Worm (Caenorhabditis elegans) whole organism, L1 larva: ENCODE data around the gene F12A10.1.
A peak's percentile ranks its signal among the peaks of the same experiment; 100 is the strongest.

Experiments used
- C16A3.4 ChIP-seq: fragments of 150-350 bp; optimal IDR thresholded peaks from 2 replicates; lab custom pipeline; 2014; ENCODE audit warnings: missing biosample characterization, missing genetic modification characterization
- F16B12.6 ChIP-seq: fragments of 150-350 bp; optimal IDR thresholded peaks from 2 replicates; lab custom pipeline; 2014; ENCODE audit warnings: missing biosample characterization, missing genetic modification characterization
- aha-1 ChIP-seq: fragments of 150-350 bp; optimal IDR thresholded peaks from 2 replicates; lab custom pipeline; 2014; ENCODE audit warnings: missing biosample characterization, missing genetic modification characterization
- aly-2 ChIP-seq: fragments of 150-350 bp; optimal IDR thresholded peaks from 2 replicates; lab custom pipeline; 2014; ENCODE audit warnings: missing biosample characterization, missing genetic modification characterization
- ama-1 ChIP-seq: fragments of 150-350 bp; optimal IDR thresholded peaks from 2 replicates; lab custom pipeline; 2014
- blmp-1 ChIP-seq: fragments of 150-350 bp; optimal IDR thresholded peaks from 2 replicates; lab custom pipeline; 2014; ENCODE audit warnings: missing biosample characterization, missing genetic modification characterization
- ceh-63 ChIP-seq: fragments of 200-800 bp; sonication (Bioruptor generic); optimal IDR thresholded peaks from 2 replicates; lab custom pipeline; 2018; ENCODE audit warnings: mild to moderate bottlenecking, missing genetic modification characterization, missing compliant biosample characterization
- ceh-82 ChIP-seq, 3 experiments: fragments of 150-350 bp in 1 of 3; sonication (generic microtip) in 2 of 3; optimal IDR thresholded peaks; 2 replicates each; lab custom pipeline; 2014 to 2017; ENCODE audit warnings: missing biosample characterization in 3 of 3, missing genetic modification characterization in 3 of 3
- ceh-88 ChIP-seq: fragments of 200-800 bp; sonication (Bioruptor generic); IDR thresholded peaks from 2 replicates; pipeline ENCODE4 v1.3.6; 2022; ENCODE audit warnings: missing genetic modification characterization, missing compliant biosample characterization
- ceh-90 ChIP-seq: sonication (generic microtip); optimal IDR thresholded peaks from 2 replicates; lab custom pipeline; 2016; ENCODE audit warnings: missing genetic modification characterization, missing compliant biosample characterization
- ces-1 ChIP-seq: fragments of 150-350 bp; optimal IDR thresholded peaks from 2 replicates; lab custom pipeline; 2014; ENCODE audit warnings: missing biosample characterization, missing genetic modification reagents, missing genetic modification characterization
- efl-1 ChIP-seq, 4 experiments: fragments of 150-350 bp; optimal IDR thresholded peaks in 3 of 4; peaks in 1 of 4; 1 replicate in 1 of 4; 2 replicates in 3 of 4; lab custom pipeline; 2014; ENCODE audit warnings: missing biosample characterization in 2 of 4, missing genetic modification characterization in 2 of 4, missing genetic modification reagents in 2 of 4
- efl-3 ChIP-seq: fragments of 200-800 bp; sonication (Bioruptor generic); optimal IDR thresholded peaks from 2 replicates; lab custom pipeline; 2018; ENCODE audit warnings: mild to moderate bottlenecking, missing genetic modification characterization, missing compliant biosample characterization
- elt-3 ChIP-seq, 6 experiments: fragments of 150-350 bp in 1 of 6; sonication (generic microtip); optimal IDR thresholded peaks; 2 replicates each; lab custom pipeline; 2017 to 2018; ENCODE audit warnings: missing biosample characterization in 6 of 6, missing genetic modification characterization in 6 of 6, inconsistent platforms in 1 of 6
- fkh-4 ChIP-seq: sonication (generic microtip); optimal IDR thresholded peaks from 2 replicates; lab custom pipeline; 2016; ENCODE audit warnings: missing compliant biosample characterization, missing genetic modification characterization, borderline replicate concordance
- fkh-8 ChIP-seq: sonication (generic microtip); optimal IDR thresholded peaks from 2 replicates; lab custom pipeline; 2016; ENCODE audit warnings: mild to moderate bottlenecking, missing genetic modification characterization, missing compliant biosample characterization
- fos-1 ChIP-seq: fragments of 150-350 bp; optimal IDR thresholded peaks from 2 replicates; lab custom pipeline; 2014; ENCODE audit warnings: missing biosample characterization, missing genetic modification characterization
- grh-1 ChIP-seq: fragments of 200-800 bp; sonication (Bioruptor generic); IDR thresholded peaks from 2 replicates; pipeline ENCODE4 v1.3.6; 2022; ENCODE audit warnings: missing genetic modification reagents, missing genetic modification characterization, missing compliant biosample characterization
- hlh-4 ChIP-seq: sonication (generic microtip); optimal IDR thresholded peaks from 2 replicates; lab custom pipeline; 2016; ENCODE audit warnings: mild to moderate bottlenecking, missing genetic modification characterization, missing compliant biosample characterization
- hpl-2 ChIP-seq: fragments of 150-350 bp; optimal IDR thresholded peaks from 2 replicates; lab custom pipeline; 2014; ENCODE audit warnings: missing biosample characterization, missing genetic modification reagents, missing genetic modification characterization
- irx-1 ChIP-seq: sonication (generic microtip); optimal IDR thresholded peaks from 2 replicates; lab custom pipeline; 2016; ENCODE audit warnings: missing genetic modification characterization, missing compliant biosample characterization
- isw-1 ChIP-seq: fragments of 200-800 bp; sonication (Bioruptor generic); IDR thresholded peaks from 2 replicates; pipeline ENCODE4 v1.3.6; 2022; ENCODE audit warnings: missing genetic modification characterization, missing compliant biosample characterization
- lin-13 ChIP-seq: fragments of 150-350 bp; optimal IDR thresholded peaks from 2 replicates; lab custom pipeline; 2014; ENCODE audit warnings: missing biosample characterization, missing genetic modification reagents, missing genetic modification characterization
- lin-15B ChIP-seq: fragments of 150-350 bp; sonication (generic microtip); optimal IDR thresholded peaks from 3 replicates; lab custom pipeline; 2014; ENCODE audit warnings: missing biosample characterization, missing genetic modification characterization
- lin-35 ChIP-seq, 2 experiments: fragments of 150-350 bp; optimal IDR thresholded peaks; 2 replicates each; lab custom pipeline; 2014; ENCODE audit warnings: missing biosample characterization in 2 of 2, missing genetic modification characterization in 2 of 2, missing genetic modification reagents in 2 of 2
- lin-39 ChIP-seq: fragments of 150-350 bp; optimal IDR thresholded peaks from 2 replicates; lab custom pipeline; 2014; ENCODE audit warnings: missing biosample characterization, missing genetic modification reagents, missing genetic modification characterization
- lir-3 ChIP-seq: sonication (generic microtip); optimal IDR thresholded peaks from 2 replicates; lab custom pipeline; 2016; ENCODE audit warnings: mild to moderate bottlenecking, missing genetic modification characterization, moderate library complexity, missing compliant biosample characterization; ENCODE audit not compliant: poor library complexity
- lsy-2 ChIP-seq, 2 experiments: fragments of 150-350 bp; optimal IDR thresholded peaks; 2 replicates each; lab custom pipeline; 2014; ENCODE audit warnings: missing biosample characterization in 2 of 2, missing genetic modification characterization in 2 of 2
- mab-9 ChIP-seq: fragments of 200-800 bp; sonication (Bioruptor generic); IDR thresholded peaks from 2 replicates; pipeline ENCODE4 v1.3.6; 2022; ENCODE audit warnings: missing genetic modification reagents, missing genetic modification characterization, missing compliant biosample characterization
- mep-1 ChIP-seq: fragments of 150-350 bp; optimal IDR thresholded peaks from 2 replicates; lab custom pipeline; 2014; ENCODE audit warnings: missing biosample characterization, missing genetic modification characterization
- nhr-11 ChIP-seq: fragments of 150-350 bp; optimal IDR thresholded peaks from 2 replicates; lab custom pipeline; 2014; ENCODE audit warnings: missing biosample characterization, missing genetic modification characterization
- nhr-20 ChIP-seq: sonication (generic microtip); optimal IDR thresholded peaks from 2 replicates; lab custom pipeline; 2016; ENCODE audit warnings: mild to moderate bottlenecking, missing genetic modification characterization, missing compliant biosample characterization
- nhr-28 ChIP-seq: fragments of 150-350 bp; optimal IDR thresholded peaks from 2 replicates; lab custom pipeline; 2014; ENCODE audit warnings: missing biosample characterization, missing genetic modification characterization
- nhr-47 ChIP-seq: sonication (generic microtip); optimal IDR thresholded peaks from 2 replicates; lab custom pipeline; 2016; ENCODE audit warnings: mild to moderate bottlenecking, missing genetic modification characterization, moderate library complexity, missing compliant biosample characterization
- nhr-71 ChIP-seq: sonication (generic microtip); optimal IDR thresholded peaks from 2 replicates; lab custom pipeline; 2016; ENCODE audit warnings: mild to moderate bottlenecking, missing genetic modification characterization, moderate library complexity, missing compliant biosample characterization
- nhr-77 ChIP-seq: fragments of 150-350 bp; optimal IDR thresholded peaks from 2 replicates; lab custom pipeline; 2014; ENCODE audit warnings: missing biosample characterization, missing genetic modification characterization
- nhr-84 ChIP-seq: sonication (generic microtip); optimal IDR thresholded peaks from 2 replicates; lab custom pipeline; 2017; ENCODE audit warnings: missing biosample characterization, missing genetic modification characterization
- nhr-90 ChIP-seq: sonication (generic microtip); optimal IDR thresholded peaks from 2 replicates; lab custom pipeline; 2016; ENCODE audit warnings: mild to moderate bottlenecking, missing genetic modification characterization, missing compliant biosample characterization; ENCODE audit not compliant: poor library complexity
- pqm-1 ChIP-seq: sonication (generic microtip); optimal IDR thresholded peaks from 3 replicates; lab custom pipeline; 2017; ENCODE audit warnings: missing biosample characterization, missing genetic modification characterization
- rnt-1 ChIP-seq: sonication (generic microtip); optimal IDR thresholded peaks from 2 replicates; lab custom pipeline; 2016; ENCODE audit warnings: mild to moderate bottlenecking, missing genetic modification characterization, moderate library complexity, missing compliant biosample characterization
- skn-1 ChIP-seq: fragments of 150-350 bp; optimal IDR thresholded peaks from 2 replicates; lab custom pipeline; 2014; ENCODE audit warnings: missing biosample characterization, missing genetic modification characterization
- sptf-1 ChIP-seq: fragments of 150-350 bp; optimal IDR thresholded peaks from 2 replicates; lab custom pipeline; 2014; ENCODE audit warnings: missing biosample characterization, missing genetic modification characterization
- sup-37 ChIP-seq: fragments of 200-800 bp; sonication (Bioruptor generic); optimal IDR thresholded peaks from 2 replicates; lab custom pipeline; 2018; ENCODE audit warnings: mild to moderate bottlenecking, missing genetic modification characterization, missing compliant biosample characterization
- tbx-2 ChIP-seq: sonication (generic microtip); optimal IDR thresholded peaks from 2 replicates; lab custom pipeline; 2016; ENCODE audit warnings: missing genetic modification characterization, missing compliant biosample characterization
- unc-130 ChIP-seq: fragments of 150-350 bp; optimal IDR thresholded peaks from 2 replicates; lab custom pipeline; 2017; ENCODE audit warnings: missing biosample characterization, missing genetic modification characterization, inconsistent platforms
- unc-62 ChIP-seq: fragments of 150-350 bp; optimal IDR thresholded peaks from 2 replicates; lab custom pipeline; 2014; ENCODE audit warnings: missing biosample characterization, missing genetic modification reagents, missing genetic modification characterization
- unc-86 ChIP-seq: sonication (generic microtip); optimal IDR thresholded peaks from 2 replicates; lab custom pipeline; 2016; ENCODE audit warnings: missing genetic modification characterization, missing compliant biosample characterization
- zag-1 ChIP-seq: fragments of 150-350 bp; optimal IDR thresholded peaks from 2 replicates; lab custom pipeline; 2014; ENCODE audit warnings: missing biosample characterization, missing genetic modification characterization
- ztf-11 ChIP-seq, 2 experiments: sonication (generic microtip); optimal IDR thresholded peaks; 2 replicates each; lab custom pipeline; 2016 to 2017; ENCODE audit warnings: missing genetic modification characterization in 2 of 2, missing biosample characterization in 1 of 2, missing compliant biosample characterization in 1 of 2
- ztf-4 ChIP-seq: fragments of 150-350 bp; optimal IDR thresholded peaks from 2 replicates; lab custom pipeline; 2014; ENCODE audit warnings: missing biosample characterization, missing genetic modification characterization

F12A10.1 gene

ce11 chrII:5544145-5544515 is 47.8 kb downstream of the F12A10.1 start (continued):
- TF ChIP-seq mep-1 (tag; lab: Kevin White, UChicago): no peak
- TF ChIP-seq nhr-77 (tag; lab: Kevin White, UChicago): peak; percentile 78
- peak; percentile 91 for TF ChIP-seq rnt-1 (tag; lab: Kevin White, UChicago)
- peak; percentile 63 for TF ChIP-seq C16A3.4 (tag; lab: Kevin White, UChicago)
- peak; percentile 79 for TF ChIP-seq nhr-71 (tag; lab: Kevin White, UChicago)
- peak; percentile 15 to 59 for TF ChIP-seq lin-35 (GFP tag; optimal IDR thresholded peaks at IDR 0.05; lab: Kevin White, UChicago)
- TF ChIP-seq nhr-84 (tag; lab: Kevin White, UChicago): peak; percentile 40
- no peak for TF ChIP-seq nhr-28 (tag; lab: Kevin White, UChicago)
- TF ChIP-seq mab-9: no peak
- TF ChIP-seq ceh-63: no peak
- no peak for TF ChIP-seq fos-1 (tag; lab: Kevin White, UChicago)
- TF ChIP-seq hpl-2: no peak
- TF ChIP-seq fkh-4 (tag; lab: Kevin White, UChicago): no peak
- TF ChIP-seq ces-1: no peak
- peak; percentile 26 for TF ChIP-seq skn-1
- no peak for TF ChIP-seq zag-1 (tag; lab: Kevin White, UChicago)
- TF ChIP-seq sup-37: no peak
- no peak for TF ChIP-seq sptf-1 (tag; lab: Kevin White, UChicago)
- TF ChIP-seq ceh-82 (tag; optimal IDR thresholded peaks at IDR 0.05; lab: Kevin White, UChicago): peak in 1 of 3 experiments; percentile 29
- no peak for TF ChIP-seq unc-62 (GFP tag; lab: Kevin White, UChicago)
- no peak for TF ChIP-seq fkh-8 (tag; lab: Kevin White, UChicago)
- peak; percentile 53 for TF ChIP-seq nhr-47 (tag; lab: Kevin White, UChicago)
- TF ChIP-seq tbx-2 (tag; lab: Kevin White, UChicago): no peak
- no peak for TF ChIP-seq pqm-1 (tag; lab: Kevin White, UChicago)
- no peak for TF ChIP-seq nhr-11 (tag; lab: Kevin White, UChicago)
- TF ChIP-seq efl-3: no peak
- no peak for TF ChIP-seq isw-1 (GFP tag; lab: Robert Waterston, UW)
- TF ChIP-seq nhr-90: peak; percentile 69
- TF ChIP-seq F16B12.6 (tag; lab: Kevin White, UChicago): peak; percentile 24
- peak; percentile 31 for TF ChIP-seq lin-13 (GFP tag; lab: Kevin White, UChicago)
- no peak for TF ChIP-seq grh-1
- peak; percentile 77 for TF ChIP-seq nhr-20
- TF ChIP-seq unc-86 (tag; lab: Kevin White, UChicago): no peak
- no peak for TF ChIP-seq blmp-1 (tag; lab: Kevin White, UChicago)
- TF ChIP-seq ama-1 (lab: Kevin White, UChicago): peak; percentile 97
- no peak for TF ChIP-seq aha-1 (tag; lab: Kevin White, UChicago)
- peak; percentile 33 to 37 for TF ChIP-seq efl-1 (optimal IDR thresholded peaks at IDR 0.05; lab: Kevin White, UChicago)
- peak in 1 of 2 experiments; percentile 91 for TF ChIP-seq efl-1 (GFP tag; optimal IDR thresholded peaks at IDR 0.05 in 1 of 2; lab: Kevin White, UChicago)
- no peak for TF ChIP-seq unc-130
- TF ChIP-seq lin-39: peak; percentile 70
- peak; percentile 37 for TF ChIP-seq ztf-4 (tag; lab: Kevin White, UChicago)
- no peak for TF ChIP-seq lir-3 (tag; lab: Kevin White, UChicago)
- no peak for TF ChIP-seq lin-15B
- no peak for TF ChIP-seq irx-1 (tag; lab: Kevin White, UChicago)

ce11 chrII:5544764-5545163 is 48.4 kb downstream of the F12A10.1 start, which contains the start of gene ins-13:
TSS of gene ins-13 (minus strand) at chrII:5544864.
- no peak for TF ChIP-seq unc-130
- no peak for TF ChIP-seq skn-1
- no peak for TF ChIP-seq fos-1 (tag; lab: Kevin White, UChicago)
- no peak for TF ChIP-seq ceh-90 (tag; lab: Kevin White, UChicago)
- TF ChIP-seq ceh-88: no peak
- no peak for TF ChIP-seq nhr-11 (tag; lab: Kevin White, UChicago)
- TF ChIP-seq lsy-2 (tag; optimal IDR thresholded peaks at IDR 0.05; lab: Kevin White, UChicago): no peak
- no peak for TF ChIP-seq lin-13 (GFP tag; lab: Kevin White, UChicago)
- no peak for TF ChIP-seq zag-1 (tag; lab: Kevin White, UChicago)
- TF ChIP-seq elt-3 (tag; optimal IDR thresholded peaks at IDR 0.05; lab: Kevin White, UChicago): no peak
- no peak for TF ChIP-seq fkh-8 (tag; lab: Kevin White, UChicago)
- no peak for TF ChIP-seq ztf-11 (tag; optimal IDR thresholded peaks at IDR 0.05; lab: Kevin White, UChicago)
- TF ChIP-seq hlh-4 (tag; lab: Kevin White, UChicago): no peak
- TF ChIP-seq aly-2 (tag; lab: Kevin White, UChicago): no peak
- TF ChIP-seq, all 84 proteins: peak for 0
